Fruit fly (Drosophila melanogaster): Measurements from ENCODE around the gene CG45101.
A peak's percentile ranks its signal among the peaks of the same experiment; 100 is the strongest.

The CG45101 gene

dm6 chr3L:11084557-11085231 is 19.9 kb downstream of the CG45101 start (continued):
- TF ChIP-seq NfI (GFP tag; optimal IDR thresholded peaks at IDR 0.05) (peak; percentile 95), otp (GFP tag; IDR thresholded peaks at IDR 0.05) (peak; percentile 97), CG3838 (GFP tag; optimal IDR thresholded peaks at IDR 0.05) (peak; percentile 92), Hr51 (GFP tag; optimal IDR thresholded peaks at IDR 0.05) (peak; percentile 93 to 97), Spps (tag; optimal IDR thresholded peaks at IDR 0.05) (peak; percentile 96), CG12769 (tag; optimal IDR thresholded peaks at IDR 0.05) (peak; percentile 94), Ets65A (GFP tag) (peak; percentile 98), CG18476 (GFP tag; optimal IDR thresholded peaks at IDR 0.05) (peak; percentile 95), CG43689 (GFP tag; IDR thresholded peaks at IDR 0.05) (peak; percentile 89), CG31441 (GFP tag; IDR thresholded peaks at IDR 0.05) (peak; percentile 97), abd-A (tag; optimal IDR thresholded peaks at IDR 0.05) (no peak), hbn (GFP tag; IDR thresholded peaks at IDR 0.05; ENCODE audit: partially characterized antibody) (no peak), sens-2 (GFP tag; IDR thresholded peaks at IDR 0.05) (peak; percentile 97), tx (GFP tag; optimal IDR thresholded peaks at IDR 0.05) (peak; percentile 93), CG6854 (GFP tag; optimal IDR thresholded peaks at IDR 0.05) (peak; percentile 84), vnd (GFP tag; IDR thresholded peaks at IDR 0.05; ENCODE audit: partially characterized antibody) (no peak), CG17361 (GFP tag; IDR thresholded peaks at IDR 0.05) (peak; percentile 97), Elba2 (GFP tag; optimal IDR thresholded peaks at IDR 0.05) (peak; percentile 82), CG4730 (GFP tag; IDR thresholded peaks at IDR 0.05) (peak; percentile 94), Dbx (GFP tag; IDR thresholded peaks at IDR 0.05) (peak; percentile 82; the same call in 2 of the 3 replicates), CG15479 (GFP tag; optimal IDR thresholded peaks at IDR 0.05) (peak; percentile 69), Dek (tag; optimal IDR thresholded peaks at IDR 0.05) (peak; percentile 90), CG3407 (GFP tag; optimal IDR thresholded peaks at IDR 0.05) (peak; percentile 94), CG11504 (tag; optimal IDR thresholded peaks at IDR 0.05) (peak; percentile 97), B-H1 (GFP tag; IDR thresholded peaks at IDR 0.05) (peak; percentile 95), trh (GFP tag; optimal IDR thresholded peaks at IDR 0.05) (peak; percentile 93), E2f1 (GFP tag; IDR thresholded peaks at IDR 0.05) (peak; percentile 93), Dll (GFP tag; IDR thresholded peaks at IDR 0.05; ENCODE audit: partially characterized antibody) (no peak), shn (GFP tag; optimal IDR thresholded peaks at IDR 0.05) (peak; percentile 92), nmo (GFP tag; optimal IDR thresholded peaks at IDR 0.05) (peak; percentile 98), dan (GFP tag; IDR thresholded peaks at IDR 0.05) (peak; percentile 87), sna (GFP tag; IDR thresholded peaks at IDR 0.05; ENCODE audit: partially characterized antibody) (no peak), ssp (GFP tag; IDR thresholded peaks at IDR 0.05) (peak; percentile 86), az2 (GFP tag; optimal IDR thresholded peaks at IDR 0.05) (peak; percentile 98), CG18619 (GFP tag; optimal IDR thresholded peaks at IDR 0.05) (peak; percentile 93), lmd (GFP tag; IDR thresholded peaks at IDR 0.05) (peak; percentile 95), salm (tag; optimal IDR thresholded peaks at IDR 0.05) (peak; percentile 96), ham (GFP tag; IDR thresholded peaks at IDR 0.05) (no peak), CG14965 (GFP tag; optimal IDR thresholded peaks at IDR 0.05; ENCODE audit: borderline replicate concordance) (peak; percentile 85), Drgx (GFP tag; IDR thresholded peaks at IDR 0.05) (peak; percentile 99), CG1603 (tag; optimal IDR thresholded peaks at IDR 0.05) (peak; percentile 95), PHDP (tag; optimal IDR thresholded peaks at IDR 0.05) (peak; percentile 97), Jarid2 (GFP tag; optimal IDR thresholded peaks at IDR 0.05) (peak; percentile 83), CG13424 (tag; optimal IDR thresholded peaks at IDR 0.05) (peak; percentile 97), Vsx1 (GFP tag; optimal IDR thresholded peaks at IDR 0.05) (peak; percentile 92), Nf-YB (GFP tag; optimal IDR thresholded peaks at IDR 0.05) (peak; percentile 88), danr (GFP tag; IDR thresholded peaks at IDR 0.05) (peak; percentile 89), CG3995 (GFP tag; optimal IDR thresholded peaks at IDR 0.05) (peak; percentile 46), tin (GFP tag; optimal IDR thresholded peaks at IDR 0.05) (peak; percentile 97)

All from whole organism, embryonic.